Worm (Caenorhabditis elegans): ENCODE data around the gene symk-1.

symk-1 gene

DNA sequence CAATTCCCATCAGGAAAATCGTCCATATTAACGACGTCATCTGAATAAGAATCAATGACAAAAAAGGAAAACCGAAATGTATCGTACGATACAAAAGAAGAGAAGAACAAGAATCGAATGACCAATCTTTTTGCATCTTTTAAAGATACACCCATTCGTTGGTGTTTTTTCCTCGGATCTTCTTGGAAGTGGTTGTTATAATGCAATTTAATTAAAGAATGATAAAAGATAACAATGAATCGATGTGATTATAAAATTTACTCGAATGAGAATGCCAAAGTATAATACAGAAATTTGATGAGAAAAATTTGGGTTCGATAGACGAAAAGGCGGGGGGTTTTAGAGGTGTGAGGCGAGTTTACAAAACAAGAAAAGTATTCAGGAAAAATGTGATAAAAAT, 58.9 kb downstream of the symk-1 start, which contains the start of gene F41E6.12:
Gene F41E6.12, minus strand, starts transcription at position 101 of the 400 bp plus-strand sequence.
- TF ChIP-seq ceh-83 (GFP tag; optimal IDR thresholded peaks at IDR 0.05) (no peak), tbx-8 (GFP tag; optimal IDR thresholded peaks at IDR 0.05) (no peak), drap-1 (GFP tag; optimal IDR thresholded peaks at IDR 0.05) (no peak), pha-4 (tag; optimal IDR thresholded peaks at IDR 0.05) (no peak), mls-2 (tag; optimal IDR thresholded peaks at IDR 0.05) (no peak), unc-62 (GFP tag; optimal IDR thresholded peaks at IDR 0.05) (no peak), snpc-4 (tag; optimal IDR thresholded peaks at IDR 0.05) (no peak), ztf-11 (tag; optimal IDR thresholded peaks at IDR 0.05) (no peak), elt-3 (tag; optimal IDR thresholded peaks at IDR 0.05) (no peak), unc-39 (tag; optimal IDR thresholded peaks at IDR 0.05) (no peak)

Data from whole organism, mixed stage, embryonic.